Fruit fly (Drosophila melanogaster): Measurements from ENCODE around the gene CG4382.

DNA sequence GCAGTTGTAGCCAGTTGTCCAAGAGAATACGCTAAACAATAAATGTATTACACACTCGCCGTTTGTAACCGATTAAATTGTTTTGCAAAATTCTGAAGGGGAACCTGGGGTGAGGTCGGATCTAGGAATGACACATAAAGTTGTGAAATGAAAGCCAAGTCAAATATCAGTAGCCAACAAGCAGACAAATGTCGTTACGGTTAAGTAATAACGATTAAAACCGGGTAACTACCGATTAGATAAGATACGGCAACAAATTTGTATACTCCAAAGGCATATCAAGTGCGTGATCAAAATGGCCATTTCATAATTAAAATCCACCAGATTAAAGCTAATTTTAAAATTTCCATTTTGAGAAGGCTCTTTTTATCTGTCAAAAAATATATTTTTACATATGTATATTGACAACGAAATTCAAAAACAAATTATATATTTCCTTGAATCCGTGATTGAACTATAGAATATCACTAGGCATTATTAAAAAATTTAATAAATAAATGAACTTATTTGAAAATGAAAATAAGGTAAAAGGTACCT, 15.4 kb upstream of the CG4382 start, which contains the start of gene GlcAT-S:
- TF ChIP-seq CG11902 (GFP tag; optimal IDR thresholded peaks at IDR 0.05) (no peak), CG8319 (GFP tag; optimal IDR thresholded peaks at IDR 0.05) (no peak), fd85E (GFP tag; optimal IDR thresholded peaks at IDR 0.05) (no peak), CG6276 (GFP tag; optimal IDR thresholded peaks at IDR 0.05) (no peak), acj6 (GFP tag; optimal IDR thresholded peaks at IDR 0.05) (no peak), CG7368 (GFP tag; optimal IDR thresholded peaks at IDR 0.05) (no peak), Sox102F (GFP tag; optimal IDR thresholded peaks at IDR 0.05) (no peak), CG4318 (GFP tag; optimal IDR thresholded peaks at IDR 0.05) (no peak), CG10631 (GFP tag; optimal IDR thresholded peaks at IDR 0.05) (no peak), Eip93F (GFP tag; optimal IDR thresholded peaks at IDR 0.05) (peak; percentile 15), CG6808 (GFP tag; optimal IDR thresholded peaks at IDR 0.05) (no peak), CG8632 (GFP tag; optimal IDR thresholded peaks at IDR 0.05) (no peak), Sox14 (GFP tag; optimal IDR thresholded peaks at IDR 0.05) (no peak)
